Worm (Caenorhabditis elegans) whole organism, early embryonic: ENCODE results near the gene C39D10.11.

ENCODE experiments used
- F13C5.2 ChIP-seq: sonication (generic microtip); optimal IDR thresholded peaks from 2 replicates; lab custom pipeline; 2017; ENCODE audit warnings: mild to moderate bottlenecking, missing genetic modification characterization, inconsistent platforms, missing compliant biosample characterization
- ama-1 ChIP-seq: fragments of 150-350 bp; optimal IDR thresholded peaks from 2 replicates; lab custom pipeline; 2014
- flt-1 ChIP-seq: fragments of 200-800 bp; sonication (Bioruptor generic); IDR thresholded peaks from 2 replicates; pipeline ENCODE4 v1.3.6; 2022; ENCODE audit warnings: missing genetic modification characterization, missing compliant biosample characterization
- hmbx-1 ChIP-seq: sonication (generic microtip); optimal IDR thresholded peaks from 2 replicates; lab custom pipeline; 2016; ENCODE audit warnings: mild to moderate bottlenecking, missing genetic modification characterization, missing compliant biosample characterization
- hmg-4 ChIP-seq: fragments of 200-800 bp; sonication (Bioruptor generic); optimal IDR thresholded peaks from 2 replicates; lab custom pipeline; 2018; ENCODE audit warnings: mild to moderate bottlenecking, missing genetic modification characterization, missing compliant biosample characterization
- hnd-1 ChIP-seq: sonication (generic microtip); optimal IDR thresholded peaks from 2 replicates; lab custom pipeline; 2016; ENCODE audit warnings: missing genetic modification characterization, missing compliant biosample characterization
- scrt-1 ChIP-seq: fragments of 200-800 bp; sonication (Bioruptor generic); IDR thresholded peaks from 2 replicates; pipeline ENCODE4 v1.3.6; 2022; ENCODE audit warnings: missing genetic modification characterization, missing compliant biosample characterization
- tbx-37 ChIP-seq: fragments of 200-800 bp; sonication (Bioruptor generic); conservative IDR thresholded peaks from 2 replicates; pipeline ENCODE4 v1.3.6; 2022; ENCODE audit warnings: missing genetic modification reagents, missing genetic modification characterization, missing compliant biosample characterization
- tra-4 ChIP-seq: sonication (generic microtip); optimal IDR thresholded peaks from 2 replicates; lab custom pipeline; 2017; ENCODE audit warnings: missing genetic modification characterization, missing compliant biosample characterization

- TF ChIP-seq hmbx-1 (no peak), F13C5.2 (no peak), hnd-1 (tag; lab: Kevin White, UChicago) (no peak), ama-1 (no peak), scrt-1 (no peak), tra-4 (tag; lab: Kevin White, UChicago) (no peak), hmg-4 (GFP tag; lab: Kevin White, UChicago) (no peak), flt-1 (GFP tag; lab: Robert Waterston, UW) (no peak), tbx-37 (GFP tag; lab: Robert Waterston, UW) (no peak)
Observed at ce11 chrX:7906430-7907014, 3.4 kb downstream of the C39D10.11 start, which contains the start of gene C39D10.1.
